Worm (Caenorhabditis elegans): ENCODE data around the gene oac-10.

DNA sequence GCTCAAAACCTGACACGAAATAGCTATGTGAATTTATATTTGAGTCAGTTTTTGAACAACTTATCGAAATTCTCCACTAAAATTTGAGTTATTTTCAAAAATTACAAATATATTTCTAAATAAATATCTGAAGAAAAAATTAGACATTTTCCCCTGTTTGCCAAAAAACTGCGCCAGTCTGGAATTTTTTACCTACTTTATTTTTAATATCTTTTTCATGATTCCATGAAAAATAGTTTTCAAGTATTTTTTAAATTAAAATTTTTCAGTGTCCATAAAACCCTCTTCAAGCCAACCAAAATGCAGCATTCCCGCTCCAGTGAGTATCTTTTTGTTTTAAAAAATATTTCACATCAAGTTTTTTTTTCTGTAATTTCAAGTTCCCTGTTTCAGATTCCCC lies 21.4 kb downstream of the oac-10 start, which contains the start of gene F53C3.8:
- TF ChIP-seq ets-5 (GFP tag; IDR thresholded peaks at IDR 0.05), result no peak
- no peak for TF ChIP-seq ceh-88 (GFP tag; IDR thresholded peaks at IDR 0.05)
- no peak for TF ChIP-seq ztf-11 (tag; optimal IDR thresholded peaks at IDR 0.05)
- TF ChIP-seq unc-62 (GFP tag; optimal IDR thresholded peaks at IDR 0.05), result no peak
- TF ChIP-seq elt-3 (tag; optimal IDR thresholded peaks at IDR 0.05), result no peak
- TF ChIP-seq lin-35 (GFP tag; optimal IDR thresholded peaks at IDR 0.05), result no peak
- TF ChIP-seq blmp-1 (tag; optimal IDR thresholded peaks at IDR 0.05), result no peak

Measured in whole organism, L1 larva.